Fruit fly (Drosophila melanogaster) whole organism: Measurements from ENCODE around the gene CG2663.

ENCODE experiments used
- CG8478 ChIP-seq: fragments of >200 bp; optimal IDR thresholded peaks from 2 replicates; lab custom pipeline; 2018; ENCODE audit warnings: inconsistent platforms
- Dll ChIP-seq: fragments of >200 bp; optimal IDR thresholded peaks from 2 replicates; lab custom pipeline; 2017
- pan ChIP-seq: fragments of >200 bp; optimal IDR thresholded peaks from 2 replicates; lab custom pipeline; 2017
- usp ChIP-seq: fragments of >200 bp; optimal IDR thresholded peaks from 2 replicates; lab custom pipeline; 2017; ENCODE audit warnings: missing biosample characterization, missing genetic modification characterization, mixed read lengths

DNA sequence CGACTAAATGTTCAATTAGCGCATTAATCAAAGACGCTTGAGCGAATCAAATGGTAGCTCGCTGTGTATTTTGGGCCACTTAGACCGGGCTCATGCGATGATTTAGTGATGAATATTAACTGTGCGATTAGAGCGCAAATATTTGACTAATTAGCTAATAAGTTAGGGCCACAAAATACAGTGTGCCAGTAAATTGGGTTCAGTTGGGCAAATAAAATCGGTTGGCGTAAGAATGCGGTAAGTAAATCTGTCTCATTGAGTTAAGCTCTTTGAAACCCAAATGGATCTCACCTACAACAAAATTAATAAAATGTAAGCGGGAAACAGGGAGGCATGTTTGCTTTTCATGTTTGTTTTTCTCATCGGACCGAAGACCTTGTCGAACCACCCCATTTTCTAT, 16.5 kb upstream of the CG2663 start:
- no peak for TF ChIP-seq Dll (lab: Kevin White, UChicago)
- no peak for TF ChIP-seq usp
- TF ChIP-seq CG8478 (lab: Kevin White, UChicago), result no peak
- TF ChIP-seq pan (lab: Kevin White, UChicago), result no peak
